Worm (Caenorhabditis elegans): ENCODE data around the gene nlp-21.

The nlp-21 gene

ce11 chrIII:11366467-11366866 is 26.6 kb downstream of the nlp-21 start, which contains the start of gene T28D6.3:
TSS of gene T28D6.3 (plus strand) at chrIII:11366767.
- no peak for TF ChIP-seq fos-1 (tag; optimal IDR thresholded peaks at IDR 0.05)
- TF ChIP-seq lin-11 (tag; optimal IDR thresholded peaks at IDR 0.05), result no peak
- TF ChIP-seq elt-3 (tag; optimal IDR thresholded peaks at IDR 0.05), result no peak
- no peak for TF ChIP-seq unc-62 (GFP tag; optimal IDR thresholded peaks at IDR 0.05)
- TF ChIP-seq lsy-2 (tag; optimal IDR thresholded peaks at IDR 0.05), result no peak
- TF ChIP-seq alr-1 (tag; optimal IDR thresholded peaks at IDR 0.05), result no peak
- TF ChIP-seq sma-3 (GFP tag; optimal IDR thresholded peaks at IDR 0.05), result no peak
- no peak for TF ChIP-seq aly-2 (tag; optimal IDR thresholded peaks at IDR 0.05)
- no peak for TF ChIP-seq Y55F3AM.14 (GFP tag; optimal IDR thresholded peaks at IDR 0.05)
- no peak for TF ChIP-seq nhr-77 (tag; optimal IDR thresholded peaks at IDR 0.05)
- no peak for TF ChIP-seq nhr-12 (tag; optimal IDR thresholded peaks at IDR 0.05)
- TF ChIP-seq skn-1 (tag; optimal IDR thresholded peaks at IDR 0.05), result no peak
- TF ChIP-seq blmp-1 (tag; optimal IDR thresholded peaks at IDR 0.05; ENCODE audit: insufficient read depth), result no peak
- no peak for TF ChIP-seq ceh-16 (tag; optimal IDR thresholded peaks at IDR 0.05)
- no peak for TF ChIP-seq ama-1 (optimal IDR thresholded peaks at IDR 0.05)

ce11 chrIII:11362915-11363314 is 30.1 kb downstream of the nlp-21 start:
- TF ChIP-seq alr-1 (tag; optimal IDR thresholded peaks at IDR 0.05) (no peak), nhr-21 (tag; optimal IDR thresholded peaks at IDR 0.05) (no peak), ama-1 (optimal IDR thresholded peaks at IDR 0.05) (no peak), nhr-129 (tag; optimal IDR thresholded peaks at IDR 0.05) (no peak), ztf-1 (GFP tag; conservative IDR thresholded peaks at IDR 0.05) (no peak), elt-1 (tag; optimal IDR thresholded peaks at IDR 0.05) (no peak), lin-11 (tag; optimal IDR thresholded peaks at IDR 0.05) (no peak), peb-1 (tag; optimal IDR thresholded peaks at IDR 0.05) (no peak), ceh-82 (tag; optimal IDR thresholded peaks at IDR 0.05) (no peak), nhr-23 (tag; optimal IDR thresholded peaks at IDR 0.05) (no peak), crh-2 (tag; optimal IDR thresholded peaks at IDR 0.05) (no peak), egl-27 (tag; optimal IDR thresholded peaks at IDR 0.05) (no peak), nhr-10 (tag; optimal IDR thresholded peaks at IDR 0.05) (no peak), mab-5 (tag; optimal IDR thresholded peaks at IDR 0.05) (no peak)

ce11 chrIII:11361394-11361793 is 31.7 kb downstream of the nlp-21 start:
- TF ChIP-seq blmp-1 (tag; optimal IDR thresholded peaks at IDR 0.05; ENCODE audit: insufficient read depth), result no peak
- TF ChIP-seq nhr-6 (tag; optimal IDR thresholded peaks at IDR 0.05), result no peak
- no peak for TF ChIP-seq nhr-129 (tag; optimal IDR thresholded peaks at IDR 0.05)
- no peak for TF ChIP-seq gmeb-1 (tag; optimal IDR thresholded peaks at IDR 0.05)
- TF ChIP-seq ceh-82 (tag; optimal IDR thresholded peaks at IDR 0.05), result no peak
- TF ChIP-seq dmd-4 (tag; optimal IDR thresholded peaks at IDR 0.05), result no peak
- TF ChIP-seq elt-1 (tag; optimal IDR thresholded peaks at IDR 0.05), result no peak
- TF ChIP-seq C34F6.9 (tag; optimal IDR thresholded peaks at IDR 0.05), result no peak
- TF ChIP-seq elt-3 (tag; optimal IDR thresholded peaks at IDR 0.05), result no peak
- no peak for TF ChIP-seq mab-5 (tag; optimal IDR thresholded peaks at IDR 0.05)
- no peak for TF ChIP-seq egl-27 (tag; optimal IDR thresholded peaks at IDR 0.05)
- TF ChIP-seq ceh-16 (tag; optimal IDR thresholded peaks at IDR 0.05), result no peak
- TF ChIP-seq lin-13 (GFP tag; optimal IDR thresholded peaks at IDR 0.05), result no peak
- no peak for TF ChIP-seq nhr-237 (tag; optimal IDR thresholded peaks at IDR 0.05)
- TF ChIP-seq sma-3 (GFP tag; optimal IDR thresholded peaks at IDR 0.05), result no peak
- no peak for TF ChIP-seq crh-2 (tag; optimal IDR thresholded peaks at IDR 0.05)
- TF ChIP-seq mdl-1 (tag; optimal IDR thresholded peaks at IDR 0.05), result no peak
- no peak for TF ChIP-seq fos-1 (tag; optimal IDR thresholded peaks at IDR 0.05)
- TF ChIP-seq nhr-77 (tag; optimal IDR thresholded peaks at IDR 0.05), result no peak
- no peak for TF ChIP-seq nhr-12 (tag; optimal IDR thresholded peaks at IDR 0.05)

- TF ChIP-seq gmeb-1 (tag; optimal IDR thresholded peaks at IDR 0.05) (no peak), nhr-10 (tag; optimal IDR thresholded peaks at IDR 0.05) (no peak), nhr-23 (tag; optimal IDR thresholded peaks at IDR 0.05) (no peak), zag-1 (tag; optimal IDR thresholded peaks at IDR 0.05) (no peak), ama-1 (optimal IDR thresholded peaks at IDR 0.05) (no peak), fos-1 (tag; optimal IDR thresholded peaks at IDR 0.05) (no peak), F13H6.1 (tag; optimal IDR thresholded peaks at IDR 0.05) (no peak), nhr-77 (tag; optimal IDR thresholded peaks at IDR 0.05) (no peak), mab-5 (tag; optimal IDR thresholded peaks at IDR 0.05) (no peak), dmd-4 (tag; optimal IDR thresholded peaks at IDR 0.05) (no peak), unc-62 (GFP tag; optimal IDR thresholded peaks at IDR 0.05) (no peak), nhr-12 (tag; optimal IDR thresholded peaks at IDR 0.05) (no peak), nhr-129 (tag; optimal IDR thresholded peaks at IDR 0.05) (no peak), lin-11 (tag; optimal IDR thresholded peaks at IDR 0.05) (no peak), nhr-6 (tag; optimal IDR thresholded peaks at IDR 0.05) (no peak), lin-39 (tag; optimal IDR thresholded peaks at IDR 0.05) (no peak), elt-1 (tag; optimal IDR thresholded peaks at IDR 0.05) (no peak), lsy-2 (tag; optimal IDR thresholded peaks at IDR 0.05) (no peak), C34F6.9 (tag; optimal IDR thresholded peaks at IDR 0.05) (no peak), ztf-11 (tag; optimal IDR thresholded peaks at IDR 0.05) (no peak)
These were observed 32.9 kb downstream of the nlp-21 start, which contains the start of gene T28D6.4 for ce11 chrIII:11360156-11360555. TSS of gene T28D6.4 (plus strand) at chrIII:11360456.

Data from whole organism, L2 larva.